Worm (Caenorhabditis elegans): ENCODE data around the gene M01D1.12.

DNA sequence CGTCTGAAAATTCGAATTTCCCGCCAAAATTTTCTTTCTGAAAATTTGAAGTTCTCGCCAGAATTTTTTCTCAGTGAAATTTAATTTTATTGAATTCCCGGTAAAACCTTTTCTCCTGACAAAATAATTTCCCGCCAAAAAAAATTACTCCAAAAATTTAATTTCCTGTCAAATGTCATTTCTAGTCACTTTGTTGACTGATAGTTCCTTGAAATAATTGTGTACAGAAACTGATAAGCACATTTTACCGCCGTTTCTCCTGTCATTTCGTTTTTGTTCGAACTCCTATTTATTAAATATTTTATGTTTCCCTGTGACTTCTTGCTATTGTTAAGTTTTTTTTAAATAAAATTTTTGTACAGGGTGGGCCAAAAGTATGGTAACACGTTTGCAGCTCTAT, 37.2 kb downstream of the M01D1.12 start:
- TF ChIP-seq lin-15B (tag; optimal IDR thresholded peaks at IDR 0.05) (no peak), aly-2 (tag; optimal IDR thresholded peaks at IDR 0.05) (no peak), nhr-25 (tag; optimal IDR thresholded peaks at IDR 0.05; ENCODE audit: borderline replicate concordance, insufficient read depth) (no peak), unc-62 (GFP tag; optimal IDR thresholded peaks at IDR 0.05 in 1 of 2) (no peak), unc-62 (tag; optimal IDR thresholded peaks at IDR 0.05) (no peak), nhr-48 (tag; optimal IDR thresholded peaks at IDR 0.05) (no peak), egl-27 (tag; optimal IDR thresholded peaks at IDR 0.05) (no peak), mes-2 (tag; optimal IDR thresholded peaks at IDR 0.05; ENCODE audit: poor library complexity, severe bottlenecking) (no peak), mep-1 (tag; optimal IDR thresholded peaks at IDR 0.05) (no peak), nhr-237 (tag; optimal IDR thresholded peaks at IDR 0.05) (no peak), ceh-82 (tag; optimal IDR thresholded peaks at IDR 0.05) (no peak), nhr-11 (tag; optimal IDR thresholded peaks at IDR 0.05) (no peak), fos-1 (tag; optimal IDR thresholded peaks at IDR 0.05) (no peak)

All from whole organism, L4 larva.